Fruit fly (Drosophila melanogaster): ENCODE data around the gene CG13891.

dm6 chr3L:432565-432964 is 1.1 kb downstream of the CG13891 start:
- TF ChIP-seq ttk (optimal IDR thresholded peaks at IDR 0.05) (no peak), psq (optimal IDR thresholded peaks at IDR 0.05) (no peak), h (optimal IDR thresholded peaks at IDR 0.05) (no peak)

Data from Kc167 (cell line).